Fruit fly (Drosophila melanogaster): ENCODE results near the gene GILT2.

The GILT2 gene

dm6 chr3R:23725711-23726349, 47.1 kb downstream of the GILT2 start:
- TF ChIP-seq CG10565 (GFP tag; optimal IDR thresholded peaks at IDR 0.05) (no peak), D (optimal IDR thresholded peaks at IDR 0.05) (no peak), D (GFP tag; optimal IDR thresholded peaks at IDR 0.05) (no peak), zen (tag; optimal IDR thresholded peaks at IDR 0.05) (no peak), CG15601 (tag; optimal IDR thresholded peaks at IDR 0.05) (peak; percentile 35), CG32532 (GFP tag; IDR thresholded peaks at IDR 0.05) (no peak), pum (GFP tag; optimal IDR thresholded peaks at IDR 0.05) (no peak), CG15269 (tag; optimal IDR thresholded peaks at IDR 0.05) (peak; percentile 9), croc (GFP tag; conservative IDR thresholded peaks at IDR 0.05) (no peak), CG17385 (GFP tag; optimal IDR thresholded peaks at IDR 0.05) (no peak), Six4 (GFP tag; optimal IDR thresholded peaks at IDR 0.05) (no peak), ase (GFP tag; IDR thresholded peaks at IDR 0.05) (no peak), CG7786 (GFP tag; optimal IDR thresholded peaks at IDR 0.05) (no peak), CG2712 (tag; optimal IDR thresholded peaks at IDR 0.05) (no peak), seq (GFP tag; IDR thresholded peaks at IDR 0.05) (no peak), CG7372 (GFP tag; IDR thresholded peaks at IDR 0.05) (peak; percentile 49; the same call in 1 of the 2 replicates), ci (GFP tag; IDR thresholded peaks at IDR 0.05) (peak; percentile 50; the same call in 2 of the 3 replicates), CG18599 (GFP tag; optimal IDR thresholded peaks at IDR 0.05) (peak; percentile 66), Mrtf (GFP tag; IDR thresholded peaks at IDR 0.05) (no peak), Hr78 (GFP tag; optimal IDR thresholded peaks at IDR 0.05) (no peak), CG14965 (GFP tag; optimal IDR thresholded peaks at IDR 0.05; ENCODE audit: borderline replicate concordance) (no peak), lov (optimal IDR thresholded peaks at IDR 0.05) (no peak), lov (GFP tag; IDR thresholded peaks at IDR 0.05) (no peak), CG4707 (GFP tag; optimal IDR thresholded peaks at IDR 0.05) (no peak), Mad (GFP tag; optimal IDR thresholded peaks at IDR 0.05) (no peak), CG1233 (GFP tag; optimal IDR thresholded peaks at IDR 0.05) (peak; percentile 21), chm (GFP tag; IDR thresholded peaks at IDR 0.05) (no peak), ato (GFP tag; IDR thresholded peaks at IDR 0.05; ENCODE audit: partially characterized antibody) (no peak), CG4730 (GFP tag; IDR thresholded peaks at IDR 0.05) (no peak), Rfx (GFP tag; IDR thresholded peaks at IDR 0.05) (0 out of 2 replicates have a peak, but pooled peaks have one; percentile 12), Dll (GFP tag; IDR thresholded peaks at IDR 0.05; ENCODE audit: partially characterized antibody) (no peak), esg (GFP tag; conservative IDR thresholded peaks at IDR 0.05) (no peak), CG7271 (tag; optimal IDR thresholded peaks at IDR 0.05) (no peak), wdn (GFP tag; IDR thresholded peaks at IDR 0.05) (no peak), so (GFP tag; IDR thresholded peaks at IDR 0.05) (0 out of 3 replicates have a peak, but pooled peaks have one; percentile 9), Dref (GFP tag; IDR thresholded peaks at IDR 0.05) (no peak), CG9215 (GFP tag; IDR thresholded peaks at IDR 0.05) (no peak), pb (GFP tag; optimal IDR thresholded peaks at IDR 0.05) (no peak), CG13296 (GFP tag; optimal IDR thresholded peaks at IDR 0.05) (peak; percentile 61), CG14050 (GFP tag; IDR thresholded peaks at IDR 0.05) (no peak), CG9876 (GFP tag; optimal IDR thresholded peaks at IDR 0.05) (no peak), Blimp-1 (GFP tag; optimal IDR thresholded peaks at IDR 0.05) (peak; percentile 11), pfk (GFP tag; optimal IDR thresholded peaks at IDR 0.05) (peak; percentile 34), gcm (GFP tag; optimal IDR thresholded peaks at IDR 0.05) (no peak), slou (GFP tag; optimal IDR thresholded peaks at IDR 0.05) (no peak), CG32767 (GFP tag; IDR thresholded peaks at IDR 0.05) (0 out of 2 replicates have a peak, but pooled peaks have one; percentile 14), CG1832 (GFP tag; optimal IDR thresholded peaks at IDR 0.05) (no peak), CG3163 (GFP tag; optimal IDR thresholded peaks at IDR 0.05) (no peak), CG13123 (GFP tag; optimal IDR thresholded peaks at IDR 0.05) (no peak), stwl (tag; optimal IDR thresholded peaks at IDR 0.05) (no peak), CG30403 (GFP tag; optimal IDR thresholded peaks at IDR 0.05) (no peak)
